Fruit fly (Drosophila melanogaster) whole organism, prepupa: Measurements from ENCODE around the gene ninaB.

Source experiments
- Blimp-1 ChIP-seq: fragments of 200-800 bp; sonication (Bioruptor generic); optimal IDR thresholded peaks from 3 replicates; lab custom pipeline; 2017; ENCODE audit warnings: missing biosample characterization, missing genetic modification characterization, mild to moderate bottlenecking, moderate library complexity, missing genetic modification reagents
- CG10631 ChIP-seq: fragments of 200-800 bp; sonication (Bioruptor generic); optimal IDR thresholded peaks from 2 replicates; lab custom pipeline; 2016; ENCODE audit warnings: missing biosample characterization, missing genetic modification characterization
- CG10669 ChIP-seq: fragments of 200-800 bp; sonication (Bioruptor generic); optimal IDR thresholded peaks from 3 replicates; lab custom pipeline; 2018; ENCODE audit warnings: missing biosample characterization, mild to moderate bottlenecking, missing genetic modification characterization, moderate library complexity
- CG11294 ChIP-seq: fragments of 200-800 bp; sonication (Bioruptor generic); IDR thresholded peaks from 2 replicates; pipeline ENCODE4 v1.3.6; 2022; ENCODE audit warnings: missing biosample characterization, missing genetic modification characterization
- CG11902 ChIP-seq: fragments of 200-800 bp; sonication (Bioruptor generic); optimal IDR thresholded peaks from 3 replicates; lab custom pipeline; 2016; ENCODE audit warnings: missing biosample characterization, missing genetic modification characterization
- CG15336 ChIP-seq: fragments of 200-800 bp; sonication (Bioruptor generic); IDR thresholded peaks from 2 replicates; pipeline ENCODE4 v1.3.6; 2022; ENCODE audit warnings: missing biosample characterization, missing genetic modification characterization
- CG1621 ChIP-seq: fragments of 200-800 bp; sonication (Bioruptor generic); optimal IDR thresholded peaks from 3 replicates; lab custom pipeline; 2018; ENCODE audit warnings: missing biosample characterization, mild to moderate bottlenecking, missing genetic modification characterization
- CG16779 ChIP-seq: fragments of 200-800 bp; sonication (Bioruptor generic); optimal IDR thresholded peaks from 3 replicates; lab custom pipeline; 2017; ENCODE audit warnings: missing biosample characterization, mild to moderate bottlenecking, missing genetic modification characterization
- CG3032 ChIP-seq: fragments of 200-800 bp; optimal IDR thresholded peaks from 2 replicates; lab custom pipeline; 2019; ENCODE audit warnings: missing biosample characterization, mild to moderate bottlenecking, missing genetic modification characterization, moderate library complexity
- CG32006 ChIP-seq: fragments of 200-800 bp; sonication (Bioruptor generic); optimal IDR thresholded peaks from 3 replicates; lab custom pipeline; 2017; ENCODE audit warnings: missing biosample characterization, mild to moderate bottlenecking, missing genetic modification characterization
- CG34406 ChIP-seq: fragments of 200-800 bp; sonication (Bioruptor generic); optimal IDR thresholded peaks from 3 replicates; lab custom pipeline; 2016; ENCODE audit warnings: missing biosample characterization, missing genetic modification characterization
- CG3919 ChIP-seq: fragments of 200-800 bp; sonication (Bioruptor generic); optimal IDR thresholded peaks from 3 replicates; lab custom pipeline; 2016; ENCODE audit warnings: missing biosample characterization, missing genetic modification characterization
- CG4318 ChIP-seq: fragments of 200-800 bp; sonication (Bioruptor generic); optimal IDR thresholded peaks from 3 replicates; lab custom pipeline; 2017; ENCODE audit warnings: missing biosample characterization, mild to moderate bottlenecking, missing genetic modification characterization
- CG6163 ChIP-seq: fragments of 200-800 bp; sonication (Bioruptor generic); IDR thresholded peaks from 3 replicates; pipeline ENCODE4 v1.3.6; 2022; ENCODE audit warnings: missing biosample characterization, missing genetic modification characterization
- CG6276 ChIP-seq: fragments of 200-800 bp; sonication (Bioruptor generic); optimal IDR thresholded peaks from 2 replicates; lab custom pipeline; 2017; ENCODE audit warnings: missing biosample characterization, mild to moderate bottlenecking, missing genetic modification characterization
- CG6792 ChIP-seq: fragments of 200-800 bp; sonication (Bioruptor generic); optimal IDR thresholded peaks from 3 replicates; lab custom pipeline; 2016; ENCODE audit warnings: missing biosample characterization, missing genetic modification characterization
- CG6854 ChIP-seq: fragments of 200-800 bp; sonication (Bioruptor generic); optimal IDR thresholded peaks from 2 replicates; lab custom pipeline; 2017; ENCODE audit warnings: missing biosample characterization, mild to moderate bottlenecking, missing genetic modification characterization
- CG8119 ChIP-seq: fragments of 200-800 bp; sonication (Bioruptor generic); IDR thresholded peaks from 3 replicates; pipeline ENCODE4 v1.3.6; 2022; ENCODE audit warnings: missing biosample characterization, missing genetic modification characterization
- CG8319 ChIP-seq: fragments of 200-800 bp; sonication (Bioruptor generic); optimal IDR thresholded peaks from 3 replicates; lab custom pipeline; 2016; ENCODE audit warnings: missing biosample characterization, missing genetic modification characterization
- CG8632 ChIP-seq: fragments of 200-800 bp; sonication (Bioruptor generic); optimal IDR thresholded peaks from 3 replicates; lab custom pipeline; 2016; ENCODE audit warnings: missing biosample characterization, missing genetic modification characterization
- Ets96B ChIP-seq: fragments of 200-800 bp; optimal IDR thresholded peaks from 2 replicates; lab custom pipeline; 2019; ENCODE audit warnings: missing biosample characterization, mild to moderate bottlenecking, missing genetic modification characterization, moderate library complexity
- Gug ChIP-seq: fragments of 200-800 bp; sonication (Bioruptor generic); IDR thresholded peaks from 2 replicates; pipeline ENCODE4 v1.3.6; 2022; ENCODE audit warnings: missing biosample characterization, missing genetic modification characterization
- Hr38 ChIP-seq: sonication (Bioruptor generic); optimal IDR thresholded peaks from 2 replicates; lab custom pipeline; 2016; ENCODE audit warnings: missing biosample characterization, missing genetic modification characterization
- Hr39 ChIP-seq: fragments of 200-800 bp; sonication (Bioruptor generic); optimal IDR thresholded peaks from 2 replicates; lab custom pipeline; 2016; ENCODE audit warnings: missing biosample characterization, missing genetic modification characterization
- Hr4 ChIP-seq: fragments of 200-800 bp; sonication (Bioruptor generic); optimal IDR thresholded peaks from 3 replicates; lab custom pipeline; 2016; ENCODE audit warnings: missing biosample characterization, missing genetic modification characterization
- Lpt ChIP-seq: fragments of 200-800 bp; sonication (Bioruptor generic); optimal IDR thresholded peaks from 3 replicates; lab custom pipeline; 2016; ENCODE audit warnings: missing biosample characterization, missing genetic modification characterization
- OdsH ChIP-seq: fragments of 200-800 bp; sonication (Bioruptor generic); optimal IDR thresholded peaks from 3 replicates; lab custom pipeline; 2016; ENCODE audit warnings: missing biosample characterization, missing genetic modification characterization
- Smox ChIP-seq: fragments of 200-800 bp; sonication (Bioruptor generic); optimal IDR thresholded peaks from 3 replicates; lab custom pipeline; 2016; ENCODE audit warnings: missing biosample characterization, missing genetic modification characterization
- Sox102F ChIP-seq: fragments of 200-800 bp; sonication (Bioruptor generic); optimal IDR thresholded peaks from 2 replicates; lab custom pipeline; 2016; ENCODE audit warnings: missing biosample characterization, mild to moderate bottlenecking, missing genetic modification characterization
- Sox14 ChIP-seq: fragments of 200-800 bp; sonication (Bioruptor generic); optimal IDR thresholded peaks from 3 replicates; lab custom pipeline; 2016; ENCODE audit warnings: missing biosample characterization, missing genetic modification characterization
- Sox15 ChIP-seq: fragments of 200-800 bp; sonication (Bioruptor generic); optimal IDR thresholded peaks from 3 replicates; lab custom pipeline; 2016; ENCODE audit warnings: missing biosample characterization, missing genetic modification characterization
- achi ChIP-seq: fragments of 200-800 bp; sonication (Bioruptor generic); optimal IDR thresholded peaks from 3 replicates; lab custom pipeline; 2016; ENCODE audit warnings: missing biosample characterization, missing genetic modification characterization
- cyc ChIP-seq: fragments of 200-800 bp; sonication (Bioruptor generic); optimal IDR thresholded peaks from 3 replicates; lab custom pipeline; 2016; ENCODE audit warnings: missing biosample characterization, missing genetic modification characterization
- dsx ChIP-seq: fragments of 200-800 bp; optimal IDR thresholded peaks from 3 replicates; lab custom pipeline; 2019; ENCODE audit warnings: missing biosample characterization, mild to moderate bottlenecking, missing genetic modification characterization, moderate library complexity; ENCODE audit not compliant: poor library complexity, severe bottlenecking
- eg ChIP-seq: fragments of 200-800 bp; sonication (Bioruptor generic); IDR thresholded peaks from 3 replicates; pipeline ENCODE4 v1.3.6; 2022; ENCODE audit warnings: missing biosample characterization, missing genetic modification characterization
- esn ChIP-seq: fragments of 200-800 bp; sonication (Bioruptor generic); optimal IDR thresholded peaks from 2 replicates; lab custom pipeline; 2016; ENCODE audit warnings: missing biosample characterization, mild to moderate bottlenecking, missing genetic modification characterization, moderate library complexity
- fd59A ChIP-seq: fragments of 200-800 bp; sonication (Bioruptor generic); optimal IDR thresholded peaks from 2 replicates; lab custom pipeline; 2017; ENCODE audit warnings: missing biosample characterization, mild to moderate bottlenecking, missing genetic modification characterization, missing genetic modification reagents
- fkh ChIP-seq: fragments of 200-800 bp; sonication (Bioruptor generic); optimal IDR thresholded peaks from 3 replicates; lab custom pipeline; 2017; ENCODE audit warnings: missing biosample characterization, mild to moderate bottlenecking, missing genetic modification characterization, moderate library complexity
- net ChIP-seq: fragments of 200-800 bp; sonication (Bioruptor generic); optimal IDR thresholded peaks from 3 replicates; lab custom pipeline; 2016; ENCODE audit warnings: missing biosample characterization, missing genetic modification characterization
- pdm3 ChIP-seq: fragments of 200-800 bp; sonication (Bioruptor generic); optimal IDR thresholded peaks from 3 replicates; lab custom pipeline; 2016; ENCODE audit warnings: missing biosample characterization, missing genetic modification characterization
- salr ChIP-seq, 2 experiments: fragments of 200-800 bp; sonication (Bioruptor generic); optimal IDR thresholded peaks; 3 replicates each; lab custom pipeline; 2016 to 2018; ENCODE audit warnings: missing biosample characterization in 2 of 2, missing genetic modification characterization in 2 of 2, mild to moderate bottlenecking in 1 of 2
- spab ChIP-seq: fragments of 200-800 bp; sonication (Bioruptor generic); optimal IDR thresholded peaks from 2 replicates; lab custom pipeline; 2017; ENCODE audit warnings: missing biosample characterization, mild to moderate bottlenecking, missing genetic modification characterization, missing genetic modification reagents
- svp ChIP-seq: fragments of 200-800 bp; sonication (Bioruptor generic); peaks from one replicate; lab custom pipeline; 2016; ENCODE audit warnings: missing biosample characterization, missing genetic modification characterization
- topi ChIP-seq: fragments of 200-800 bp; sonication (Bioruptor generic); optimal IDR thresholded peaks from 3 replicates; lab custom pipeline; 2016; ENCODE audit warnings: missing biosample characterization, missing genetic modification characterization
- vri ChIP-seq: fragments of 200-800 bp; sonication (Bioruptor generic); optimal IDR thresholded peaks from 3 replicates; lab custom pipeline; 2016; ENCODE audit warnings: missing biosample characterization, mild to moderate bottlenecking, missing genetic modification characterization

ninaB gene

DNA sequence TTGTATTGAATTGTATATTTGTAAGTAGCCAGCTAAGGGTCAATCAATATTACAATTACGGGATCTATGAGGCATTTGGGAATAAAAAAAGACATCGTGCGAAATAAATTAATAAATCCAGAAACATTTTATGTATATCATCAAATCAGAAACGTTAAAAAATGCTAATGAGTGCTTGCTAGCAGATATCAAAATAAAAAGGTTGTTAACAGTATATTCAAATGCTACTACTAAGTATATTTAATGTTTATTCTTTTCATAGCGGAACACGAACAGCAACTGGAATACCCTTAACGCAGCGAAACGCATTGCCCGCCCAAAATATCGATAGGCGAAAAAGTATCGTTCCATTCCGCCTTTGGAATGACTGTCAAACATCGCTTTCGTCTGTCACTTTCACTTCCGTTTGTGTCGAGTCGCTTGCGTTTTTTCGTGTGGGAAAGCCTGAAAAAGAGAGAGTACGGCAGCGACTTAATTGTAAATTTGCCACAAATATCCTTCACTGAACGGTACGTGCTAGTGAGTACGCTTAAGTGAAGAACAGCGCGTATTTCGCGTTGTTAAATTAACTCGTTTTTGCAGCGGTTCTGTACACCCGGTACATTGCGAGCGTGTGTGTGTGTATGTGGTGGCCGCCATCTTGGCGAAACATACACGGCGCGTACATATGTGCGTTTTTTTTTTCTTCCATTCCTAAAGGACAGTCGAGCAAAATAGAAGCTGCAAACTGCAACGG lies 39.3 kb upstream of the ninaB start, which contains the start of gene B52 (continued):
- TF ChIP-seq CG4318 (GFP tag; lab: Kevin White, UChicago), result no peak
- TF ChIP-seq spab (GFP tag; lab: Kevin White, UChicago), result no peak
- peak; percentile 52 for TF ChIP-seq CG32006
- peak; percentile 70 for TF ChIP-seq topi (GFP tag; lab: Kevin White, UChicago)
- TF ChIP-seq CG6854 (GFP tag; lab: Kevin White, UChicago), result peak; percentile 83
- peak; percentile 26 for TF ChIP-seq Sox15 (GFP tag; lab: Kevin White, UChicago)
- TF ChIP-seq CG6276 (GFP tag; lab: Kevin White, UChicago), result no peak
- TF ChIP-seq CG8632 (GFP tag; lab: Kevin White, UChicago), result peak; percentile 58
- peak; percentile 44; the same call in 1 of the 2 replicates for TF ChIP-seq CG15336 (GFP tag; lab: Robert Waterston, UW)
- TF ChIP-seq CG6163 (GFP tag; lab: Robert Waterston, UW), result peak; percentile 58; the same call in 1 of the 3 replicates
- no peak for TF ChIP-seq CG11902 (GFP tag; lab: Kevin White, UChicago)
- TF ChIP-seq CG8119, result no peak
- no peak for TF ChIP-seq CG11294 (GFP tag; lab: Robert Waterston, UW)
- TF ChIP-seq vri (GFP tag; lab: Kevin White, UChicago), result peak; percentile 77
- TF ChIP-seq cyc (GFP tag; lab: Kevin White, UChicago), result peak; percentile 53
- peak; percentile 51 for TF ChIP-seq pdm3 (GFP tag; lab: Kevin White, UChicago)
- TF ChIP-seq Sox102F (GFP tag; lab: Kevin White, UChicago), result peak; percentile 70
- TF ChIP-seq Gug (GFP tag; lab: Robert Waterston, UW), result no peak
- TF ChIP-seq CG10669 (GFP tag; lab: Kevin White, UChicago), result peak; percentile 37
- no peak for TF ChIP-seq fkh (GFP tag; lab: Kevin White, UChicago)
- TF ChIP-seq Hr39 (GFP tag; lab: Kevin White, UChicago), result peak; percentile 59
- no peak for TF ChIP-seq CG10631 (GFP tag; lab: Kevin White, UChicago)
- no peak for TF ChIP-seq dsx (GFP tag; lab: Kevin White, UChicago)
- peak; percentile 48 for TF ChIP-seq Sox14 (GFP tag; lab: Kevin White, UChicago)
- TF ChIP-seq CG34406 (GFP tag; lab: Kevin White, UChicago), result peak; percentile 69
- TF ChIP-seq CG16779, result peak; percentile 66
- peak; percentile 14 for TF ChIP-seq CG6792 (GFP tag; lab: Kevin White, UChicago)
- peak; percentile 62; the same call in 2 of the 3 replicates for TF ChIP-seq eg
- peak; percentile 61 for TF ChIP-seq CG1621
- no peak for TF ChIP-seq Hr38
- peak; percentile 45 for TF ChIP-seq svp
- TF ChIP-seq fd59A (GFP tag; lab: Kevin White, UChicago), result peak; percentile 2
- TF ChIP-seq OdsH (GFP tag; lab: Kevin White, UChicago), result peak; percentile 42
- TF ChIP-seq Hr4 (GFP tag; lab: Kevin White, UChicago), result peak; percentile 22
- no peak for TF ChIP-seq Smox
- TF ChIP-seq Blimp-1, result peak; percentile 94
- TF ChIP-seq esn, result peak; percentile 75

DNA sequence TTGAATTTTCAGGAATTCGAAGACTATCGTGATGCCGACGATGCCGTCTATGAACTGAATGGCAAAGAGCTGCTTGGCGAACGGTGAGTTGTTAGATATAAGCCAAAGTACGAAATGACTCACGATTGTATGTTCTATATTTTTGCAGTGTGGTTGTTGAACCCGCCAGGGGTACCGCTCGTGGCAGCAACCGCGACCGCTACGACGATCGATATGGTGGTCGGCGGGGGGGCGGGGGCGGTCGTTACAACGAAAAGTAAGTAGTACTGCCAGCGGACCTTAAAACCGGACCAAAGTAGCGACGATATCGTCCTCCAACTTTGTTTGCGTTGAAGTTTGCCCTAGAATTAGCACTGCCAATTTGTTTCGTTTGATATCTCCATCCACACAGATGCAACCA lies 38.2 kb upstream of the ninaB start:
- no peak for TF ChIP-seq CG8319
- TF ChIP-seq salr (GFP tag; optimal IDR thresholded peaks at IDR 0.05; lab: Kevin White, UChicago), result no peak
- TF ChIP-seq Ets96B, result no peak
- TF ChIP-seq CG4318 (GFP tag; lab: Kevin White, UChicago), result no peak
- TF ChIP-seq fkh (GFP tag; lab: Kevin White, UChicago), result no peak
- no peak for TF ChIP-seq spab (GFP tag; lab: Kevin White, UChicago)
- no peak for TF ChIP-seq dsx (GFP tag; lab: Kevin White, UChicago)
- TF ChIP-seq CG15336 (GFP tag; lab: Robert Waterston, UW), result no peak
- TF ChIP-seq CG11294 (GFP tag; lab: Robert Waterston, UW), result no peak
- TF ChIP-seq net (GFP tag; lab: Kevin White, UChicago), result no peak
- no peak for TF ChIP-seq achi (GFP tag; lab: Kevin White, UChicago)
- TF ChIP-seq topi (GFP tag; lab: Kevin White, UChicago), result no peak
- no peak for TF ChIP-seq CG3919 (GFP tag; lab: Kevin White, UChicago)
- TF ChIP-seq CG3032, result no peak
- TF ChIP-seq cyc (GFP tag; lab: Kevin White, UChicago), result no peak
- TF ChIP-seq Lpt (GFP tag; lab: Kevin White, UChicago), result no peak
